Fruit fly (Drosophila melanogaster) ovary, adult (tissue): ENCODE measurements around the gene ntc.

ENCODE experiments used
- CG17801 ChIP-seq: fragments of 200-800 bp; optimal IDR thresholded peaks from 2 replicates; lab custom pipeline; 2019; ENCODE audit warnings: missing biosample characterization, mild to moderate bottlenecking, missing genetic modification characterization, moderate library complexity; ENCODE audit not compliant: partially characterized antibody

ntc gene

DNA sequence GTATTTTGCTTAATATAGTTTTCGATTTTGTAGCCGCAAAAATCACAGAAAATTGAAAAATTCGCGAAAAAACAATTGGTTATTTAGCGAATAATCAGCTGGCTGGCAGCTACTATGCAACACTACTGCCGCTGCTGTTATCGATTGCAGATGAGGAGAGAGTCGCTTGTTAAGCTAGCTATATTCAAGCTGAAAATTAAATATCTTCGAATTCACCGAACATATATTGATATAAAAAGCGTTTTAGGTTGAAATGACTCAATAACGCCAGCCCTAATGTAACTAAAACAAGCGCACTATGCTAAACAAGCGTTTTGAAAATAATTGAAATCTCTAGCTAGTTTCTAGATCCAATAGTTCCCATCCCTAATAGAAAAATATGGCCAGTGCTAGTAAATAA lies at the start of gene ntc, which contains the start of the genes CG32264 and IntS10:
Gene ntc, minus strand, starts transcription at position 130 of the 400 bp plus-strand sequence.
Gene CG32264, minus strand, starts transcription at position 130 of the 400 bp plus-strand sequence.
Gene IntS10, plus strand, starts transcription at position 381 of the 400 bp plus-strand sequence.
- peak; percentile 63 for TF ChIP-seq CG17801 (GFP tag; lab: Kevin White, UChicago)

DNA sequence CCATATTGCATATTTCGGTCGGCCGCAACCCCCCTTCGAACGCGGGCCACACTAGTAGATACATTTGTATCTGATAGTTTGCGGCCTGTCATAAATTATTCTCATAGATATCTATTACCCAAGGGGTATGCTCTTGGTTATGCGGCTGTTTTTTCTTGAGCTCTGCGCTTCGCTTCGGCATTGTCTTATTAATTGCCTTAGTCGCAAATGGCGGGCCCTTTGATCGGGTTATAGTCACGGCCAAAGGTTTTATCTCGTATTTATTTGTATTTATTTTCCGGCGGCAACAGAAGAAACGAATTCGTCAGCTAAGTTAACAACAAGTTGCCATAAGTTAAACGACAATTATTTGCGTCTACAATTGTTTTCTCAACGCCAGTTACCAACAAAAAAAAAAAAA lies 49.7 kb upstream of the ntc start:
- TF ChIP-seq CG17801 (GFP tag; lab: Kevin White, UChicago): no peak

dm6 chr3L:3855194-3855980 lies 49.1 kb upstream of the ntc start:
- TF ChIP-seq CG17801 (GFP tag; lab: Kevin White, UChicago): no peak

dm6 chr3L:3852842-3853241 lies 46.6 kb upstream of the ntc start:
- TF ChIP-seq CG17801 (GFP tag; lab: Kevin White, UChicago): no peak

dm6 chr3L:3851847-3852246 lies 45.6 kb upstream of the ntc start:
- no peak for TF ChIP-seq CG17801 (GFP tag; lab: Kevin White, UChicago)

- no peak for TF ChIP-seq CG17801 (GFP tag; lab: Kevin White, UChicago)
These were observed 44.8 kb upstream of the ntc start for dm6 chr3L:3851048-3851447.

- TF ChIP-seq CG17801 (GFP tag; lab: Kevin White, UChicago): no peak
These were observed 44.2 kb upstream of the ntc start for dm6 chr3L:3850477-3850876.

DNA sequence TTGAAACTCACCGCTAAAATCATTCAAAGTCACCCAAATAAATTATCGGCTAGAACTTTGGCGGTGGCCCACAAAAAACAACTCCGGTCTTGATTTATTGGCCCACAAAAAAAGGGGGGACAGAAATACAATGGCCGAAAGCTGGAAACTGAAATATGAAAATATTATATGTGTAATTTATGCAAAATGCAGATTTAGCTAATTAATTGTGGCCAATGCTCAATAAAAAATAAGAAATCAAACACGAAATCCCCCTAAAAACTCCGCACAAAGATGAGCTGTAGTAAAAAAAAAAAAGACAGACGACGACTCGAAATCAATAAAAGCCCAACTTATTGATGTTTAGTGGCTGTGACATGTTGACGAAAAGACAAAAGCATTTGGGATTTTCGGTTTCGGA lies 43.5 kb upstream of the ntc start:
- no peak for TF ChIP-seq CG17801 (GFP tag; lab: Kevin White, UChicago)

- TF ChIP-seq CG17801 (GFP tag; lab: Kevin White, UChicago): no peak
These were observed 42.5 kb upstream of the ntc start for dm6 chr3L:3848687-3849270.

- TF ChIP-seq CG17801 (GFP tag; lab: Kevin White, UChicago): no peak
These were observed 41.6 kb upstream of the ntc start for dm6 chr3L:3847810-3848326.

DNA sequence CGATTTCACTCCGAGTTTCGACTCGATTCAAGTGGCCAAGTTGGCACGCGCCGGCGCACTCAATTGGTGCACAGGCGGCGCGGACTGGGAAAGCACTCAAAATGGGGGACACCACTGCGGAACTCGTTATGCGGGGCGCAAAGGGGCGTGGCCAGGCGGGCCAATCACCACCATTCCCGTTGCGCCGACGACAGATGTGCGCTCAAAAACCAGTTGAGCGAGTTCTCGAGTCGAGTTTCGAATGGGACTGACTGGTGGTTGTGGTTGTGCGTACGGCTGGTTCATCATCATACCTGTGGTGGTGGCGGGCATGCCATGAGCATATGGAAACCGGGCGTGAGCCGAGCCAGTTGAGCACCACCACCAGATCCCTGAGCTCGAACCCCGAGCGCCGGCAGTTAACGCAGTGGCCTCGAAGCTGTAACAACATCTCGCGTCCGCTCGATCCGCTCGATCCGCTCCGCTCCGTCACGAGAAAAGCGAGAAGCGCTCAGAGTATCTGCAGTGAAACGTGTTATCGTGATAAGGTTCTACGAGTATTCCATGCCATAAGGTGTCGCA lies 39.6 kb upstream of the ntc start, which contains the start of gene Awh:
Gene Awh, plus strand, starts transcription at position 392 of the 561 bp plus-strand sequence.
- no peak for TF ChIP-seq CG17801 (GFP tag; lab: Kevin White, UChicago)

- TF ChIP-seq CG17801 (GFP tag; lab: Kevin White, UChicago): no peak
These were observed 36.9 kb upstream of the ntc start for dm6 chr3L:3842981-3843701.

DNA sequence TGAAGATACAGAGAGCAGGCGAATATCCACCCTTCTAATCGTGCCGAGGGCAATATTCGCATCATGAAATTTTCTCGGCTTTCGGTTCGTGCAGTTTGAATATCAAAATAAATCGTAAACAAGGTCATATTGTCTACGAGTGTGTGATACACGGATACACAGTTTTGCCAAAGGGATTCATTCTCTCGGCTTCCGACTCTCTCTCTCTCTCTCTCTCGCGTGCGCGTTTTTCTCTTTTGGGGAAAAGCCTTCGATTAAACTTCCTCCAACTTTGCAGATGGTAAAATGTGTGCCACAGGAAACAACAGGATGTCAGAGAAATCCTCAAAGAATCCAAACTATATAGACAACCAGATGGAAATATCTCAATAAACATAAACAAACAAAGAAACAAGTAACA lies 21.9 kb upstream of the ntc start:
- no peak for TF ChIP-seq CG17801 (GFP tag; lab: Kevin White, UChicago)

- TF ChIP-seq CG17801 (GFP tag; lab: Kevin White, UChicago): no peak
These were observed 20.3 kb upstream of the ntc start for dm6 chr3L:3826541-3826940.

DNA sequence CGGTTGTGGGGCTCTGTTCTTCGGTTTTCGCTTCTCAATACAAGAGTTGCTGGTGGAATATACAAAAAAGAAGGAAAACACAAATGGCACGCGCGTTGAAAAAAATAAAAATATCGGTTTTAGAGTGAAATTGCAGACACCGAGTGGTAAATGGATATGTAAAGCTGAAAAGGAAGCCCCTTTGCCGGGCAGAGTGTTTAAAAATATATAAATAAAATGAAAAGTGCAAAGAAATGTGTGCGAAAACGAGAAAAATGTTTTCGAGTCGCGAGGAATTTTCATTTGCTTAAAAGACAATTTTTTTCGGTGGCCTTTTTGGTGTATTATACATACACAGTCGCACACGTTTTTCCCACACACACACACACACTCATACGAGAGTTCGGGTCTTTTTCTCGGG lies 19.6 kb upstream of the ntc start:
- TF ChIP-seq CG17801 (GFP tag; lab: Kevin White, UChicago): no peak
